Fruit fly (Drosophila melanogaster) whole organism, prepupa: ENCODE measurements around the gene Nct.

Source experiments
- Blimp-1 ChIP-seq: fragments of 200-800 bp; sonication (Bioruptor generic); optimal IDR thresholded peaks from 3 replicates; lab custom pipeline; 2017; ENCODE audit warnings: missing biosample characterization, missing genetic modification characterization, mild to moderate bottlenecking, moderate library complexity, missing genetic modification reagents
- CG10631 ChIP-seq: fragments of 200-800 bp; sonication (Bioruptor generic); optimal IDR thresholded peaks from 2 replicates; lab custom pipeline; 2016; ENCODE audit warnings: missing biosample characterization, missing genetic modification characterization
- CG11762 ChIP-seq: fragments of 200-800 bp; sonication (Bioruptor generic); optimal IDR thresholded peaks from 3 replicates; lab custom pipeline; 2016; ENCODE audit warnings: missing biosample characterization, missing genetic modification characterization; ENCODE audit not compliant: insufficient read depth
- CG11902 ChIP-seq: fragments of 200-800 bp; sonication (Bioruptor generic); optimal IDR thresholded peaks from 3 replicates; lab custom pipeline; 2016; ENCODE audit warnings: missing biosample characterization, missing genetic modification characterization
- CG1621 ChIP-seq: fragments of 200-800 bp; sonication (Bioruptor generic); optimal IDR thresholded peaks from 3 replicates; lab custom pipeline; 2018; ENCODE audit warnings: missing biosample characterization, mild to moderate bottlenecking, missing genetic modification characterization
- CG16779 ChIP-seq: fragments of 200-800 bp; sonication (Bioruptor generic); optimal IDR thresholded peaks from 3 replicates; lab custom pipeline; 2017; ENCODE audit warnings: missing biosample characterization, mild to moderate bottlenecking, missing genetic modification characterization
- CG32006 ChIP-seq: fragments of 200-800 bp; sonication (Bioruptor generic); optimal IDR thresholded peaks from 3 replicates; lab custom pipeline; 2017; ENCODE audit warnings: missing biosample characterization, mild to moderate bottlenecking, missing genetic modification characterization
- CG34406 ChIP-seq: fragments of 200-800 bp; sonication (Bioruptor generic); optimal IDR thresholded peaks from 3 replicates; lab custom pipeline; 2016; ENCODE audit warnings: missing biosample characterization, missing genetic modification characterization
- CG3919 ChIP-seq: fragments of 200-800 bp; sonication (Bioruptor generic); optimal IDR thresholded peaks from 3 replicates; lab custom pipeline; 2016; ENCODE audit warnings: missing biosample characterization, missing genetic modification characterization
- CG4318 ChIP-seq: fragments of 200-800 bp; sonication (Bioruptor generic); optimal IDR thresholded peaks from 3 replicates; lab custom pipeline; 2017; ENCODE audit warnings: missing biosample characterization, mild to moderate bottlenecking, missing genetic modification characterization
- CG6163 ChIP-seq: fragments of 200-800 bp; sonication (Bioruptor generic); IDR thresholded peaks from 3 replicates; pipeline ENCODE4 v1.3.6; 2022; ENCODE audit warnings: missing biosample characterization, missing genetic modification characterization
- CG6276 ChIP-seq: fragments of 200-800 bp; sonication (Bioruptor generic); optimal IDR thresholded peaks from 2 replicates; lab custom pipeline; 2017; ENCODE audit warnings: missing biosample characterization, mild to moderate bottlenecking, missing genetic modification characterization
- CG6792 ChIP-seq: fragments of 200-800 bp; sonication (Bioruptor generic); optimal IDR thresholded peaks from 3 replicates; lab custom pipeline; 2016; ENCODE audit warnings: missing biosample characterization, missing genetic modification characterization
- CG6808 ChIP-seq: fragments of 200-800 bp; sonication (Bioruptor generic); optimal IDR thresholded peaks from 3 replicates; lab custom pipeline; 2017; ENCODE audit warnings: missing biosample characterization, missing genetic modification characterization, mild to moderate bottlenecking, moderate library complexity, missing genetic modification reagents
- CG7368 ChIP-seq: fragments of 200-800 bp; sonication (Bioruptor generic); optimal IDR thresholded peaks from 3 replicates; lab custom pipeline; 2016; ENCODE audit warnings: missing biosample characterization, missing genetic modification characterization
- CG8319 ChIP-seq: fragments of 200-800 bp; sonication (Bioruptor generic); optimal IDR thresholded peaks from 3 replicates; lab custom pipeline; 2016; ENCODE audit warnings: missing biosample characterization, missing genetic modification characterization
- CG9139 ChIP-seq: fragments of 200-800 bp; sonication (Bioruptor generic); optimal IDR thresholded peaks from 3 replicates; lab custom pipeline; 2017; ENCODE audit warnings: missing biosample characterization, mild to moderate bottlenecking, missing genetic modification characterization
- Eip78C ChIP-seq: fragments of 200-800 bp; sonication (Bioruptor generic); peaks from one replicate; lab custom pipeline; 2016; ENCODE audit warnings: missing biosample characterization, missing genetic modification characterization
- Ets96B ChIP-seq: fragments of 200-800 bp; optimal IDR thresholded peaks from 2 replicates; lab custom pipeline; 2019; ENCODE audit warnings: missing biosample characterization, mild to moderate bottlenecking, missing genetic modification characterization, moderate library complexity
- Gug ChIP-seq: fragments of 200-800 bp; sonication (Bioruptor generic); IDR thresholded peaks from 2 replicates; pipeline ENCODE4 v1.3.6; 2022; ENCODE audit warnings: missing biosample characterization, missing genetic modification characterization
- Hr38 ChIP-seq: sonication (Bioruptor generic); optimal IDR thresholded peaks from 2 replicates; lab custom pipeline; 2016; ENCODE audit warnings: missing biosample characterization, missing genetic modification characterization
- Hr4 ChIP-seq: fragments of 200-800 bp; sonication (Bioruptor generic); optimal IDR thresholded peaks from 3 replicates; lab custom pipeline; 2016; ENCODE audit warnings: missing biosample characterization, missing genetic modification characterization
- OdsH ChIP-seq: fragments of 200-800 bp; sonication (Bioruptor generic); optimal IDR thresholded peaks from 3 replicates; lab custom pipeline; 2016; ENCODE audit warnings: missing biosample characterization, missing genetic modification characterization
- Smox ChIP-seq: fragments of 200-800 bp; sonication (Bioruptor generic); optimal IDR thresholded peaks from 3 replicates; lab custom pipeline; 2016; ENCODE audit warnings: missing biosample characterization, missing genetic modification characterization
- Sox14 ChIP-seq: fragments of 200-800 bp; sonication (Bioruptor generic); optimal IDR thresholded peaks from 3 replicates; lab custom pipeline; 2016; ENCODE audit warnings: missing biosample characterization, missing genetic modification characterization
- Sox15 ChIP-seq: fragments of 200-800 bp; sonication (Bioruptor generic); optimal IDR thresholded peaks from 3 replicates; lab custom pipeline; 2016; ENCODE audit warnings: missing biosample characterization, missing genetic modification characterization
- acj6 ChIP-seq: fragments of 200-800 bp; sonication (Bioruptor generic); optimal IDR thresholded peaks from 3 replicates; lab custom pipeline; 2016; ENCODE audit warnings: missing biosample characterization, missing genetic modification characterization
- cyc ChIP-seq: fragments of 200-800 bp; sonication (Bioruptor generic); optimal IDR thresholded peaks from 3 replicates; lab custom pipeline; 2016; ENCODE audit warnings: missing biosample characterization, missing genetic modification characterization
- dac ChIP-seq: fragments of 200-800 bp; sonication (Bioruptor generic); optimal IDR thresholded peaks from 2 replicates; lab custom pipeline; 2017; ENCODE audit warnings: missing biosample characterization, mild to moderate bottlenecking, missing genetic modification characterization
- eg ChIP-seq: fragments of 200-800 bp; sonication (Bioruptor generic); IDR thresholded peaks from 3 replicates; pipeline ENCODE4 v1.3.6; 2022; ENCODE audit warnings: missing biosample characterization, missing genetic modification characterization
- fd59A ChIP-seq: fragments of 200-800 bp; sonication (Bioruptor generic); optimal IDR thresholded peaks from 2 replicates; lab custom pipeline; 2017; ENCODE audit warnings: missing biosample characterization, mild to moderate bottlenecking, missing genetic modification characterization, missing genetic modification reagents
- fkh ChIP-seq: fragments of 200-800 bp; sonication (Bioruptor generic); optimal IDR thresholded peaks from 3 replicates; lab custom pipeline; 2017; ENCODE audit warnings: missing biosample characterization, mild to moderate bottlenecking, missing genetic modification characterization, moderate library complexity
- salr ChIP-seq, 2 experiments: fragments of 200-800 bp; sonication (Bioruptor generic); optimal IDR thresholded peaks; 3 replicates each; lab custom pipeline; 2016 to 2018; ENCODE audit warnings: missing biosample characterization in 2 of 2, missing genetic modification characterization in 2 of 2, mild to moderate bottlenecking in 1 of 2
- ss ChIP-seq, 2 experiments: fragments of 200-800 bp; sonication (Bioruptor generic); optimal IDR thresholded peaks; 2 replicates in 1 of 2; 3 replicates in 1 of 2; lab custom pipeline; 2017 to 2018; ENCODE audit warnings: mild to moderate bottlenecking in 2 of 2, missing biosample characterization in 2 of 2, missing genetic modification characterization in 2 of 2, moderate library complexity in 1 of 2
- svp ChIP-seq: fragments of 200-800 bp; sonication (Bioruptor generic); peaks from one replicate; lab custom pipeline; 2016; ENCODE audit warnings: missing biosample characterization, missing genetic modification characterization
- vri ChIP-seq: fragments of 200-800 bp; sonication (Bioruptor generic); optimal IDR thresholded peaks from 3 replicates; lab custom pipeline; 2016; ENCODE audit warnings: missing biosample characterization, mild to moderate bottlenecking, missing genetic modification characterization

Nct gene

dm6 chr3R:24860316-24860826, 9.0 kb downstream of the Nct start, which contains the start of gene CG13639:
Gene CG13639 (minus strand): TSS chr3R:24860366.
- TF ChIP-seq Hr38 (GFP tag; lab: Kevin White, UChicago) (no peak), CG3919 (GFP tag; lab: Kevin White, UChicago) (no peak), CG6808 (GFP tag; lab: Kevin White, UChicago) (no peak), Eip78C (GFP tag; lab: Kevin White, UChicago) (peak; percentile 69), ss (GFP tag; optimal IDR thresholded peaks at IDR 0.05; lab: Kevin White, UChicago) (peak in 1 of 2 experiments; percentile 51), acj6 (no peak), CG34406 (GFP tag; lab: Kevin White, UChicago) (no peak), CG10631 (GFP tag; lab: Kevin White, UChicago) (no peak), CG9139 (GFP tag; lab: Kevin White, UChicago) (peak; percentile 27), salr (GFP tag; optimal IDR thresholded peaks at IDR 0.05; lab: Kevin White, UChicago) (no peak), CG6163 (GFP tag; lab: Robert Waterston, UW) (0 out of 3 replicates have a peak, but pooled peaks have one; percentile 24), OdsH (GFP tag; lab: Kevin White, UChicago) (no peak), CG11902 (GFP tag; lab: Kevin White, UChicago) (no peak)

dm6 chr3R:24862065-24862464, 10.7 kb downstream of the Nct start, which contains the start of gene CG13640:
Gene CG13640 (minus strand): TSS chr3R:24862165.
- TF ChIP-seq CG7368 (GFP tag; lab: Kevin White, UChicago) (no peak), CG11762 (GFP tag; lab: Kevin White, UChicago) (no peak), Hr4 (GFP tag; lab: Kevin White, UChicago) (no peak), acj6 (no peak), CG6276 (GFP tag; lab: Kevin White, UChicago) (no peak), CG32006 (GFP tag; lab: Kevin White, UChicago) (no peak), Blimp-1 (GFP tag; lab: Kevin White, UChicago) (no peak), dac (GFP tag; lab: Kevin White, UChicago) (no peak), CG16779 (no peak), CG8319 (no peak), fd59A (GFP tag; lab: Kevin White, UChicago) (no peak), CG10631 (GFP tag; lab: Kevin White, UChicago) (no peak), fkh (GFP tag; lab: Kevin White, UChicago) (no peak)

- TF ChIP-seq CG8319 (no peak), CG3919 (GFP tag; lab: Kevin White, UChicago) (no peak), CG1621 (tag; lab: Kevin White, UChicago) (no peak), CG16779 (no peak), eg (GFP tag; lab: Robert Waterston, UW) (no peak), CG11762 (GFP tag; lab: Kevin White, UChicago) (no peak), svp (peak; percentile 50), fkh (GFP tag; lab: Kevin White, UChicago) (peak; percentile 31), vri (GFP tag; lab: Kevin White, UChicago) (peak; percentile 48), Sox14 (GFP tag; lab: Kevin White, UChicago) (no peak), CG6808 (GFP tag; lab: Kevin White, UChicago) (no peak), Sox15 (GFP tag; lab: Kevin White, UChicago) (no peak), cyc (no peak), CG6792 (GFP tag; lab: Kevin White, UChicago) (no peak), acj6 (no peak), Ets96B (no peak), salr (GFP tag; optimal IDR thresholded peaks at IDR 0.05; lab: Kevin White, UChicago) (no peak), CG4318 (GFP tag; lab: Kevin White, UChicago) (no peak), ss (GFP tag; optimal IDR thresholded peaks at IDR 0.05; lab: Kevin White, UChicago) (no peak), OdsH (GFP tag; lab: Kevin White, UChicago) (no peak), Gug (GFP tag; lab: Robert Waterston, UW) (no peak), Smox (GFP tag; lab: Kevin White, UChicago) (no peak), CG6276 (GFP tag; lab: Kevin White, UChicago) (no peak)
These were observed 11.2 kb downstream of the Nct start, which contains the start of gene CG7016 for dm6 chr3R:24862574-24863089. Gene CG7016 (plus strand): TSS chr3R:24862931.
